Fruit fly (Drosophila melanogaster): Measurements from ENCODE around the gene CG6418.

Gene CG6418

DNA sequence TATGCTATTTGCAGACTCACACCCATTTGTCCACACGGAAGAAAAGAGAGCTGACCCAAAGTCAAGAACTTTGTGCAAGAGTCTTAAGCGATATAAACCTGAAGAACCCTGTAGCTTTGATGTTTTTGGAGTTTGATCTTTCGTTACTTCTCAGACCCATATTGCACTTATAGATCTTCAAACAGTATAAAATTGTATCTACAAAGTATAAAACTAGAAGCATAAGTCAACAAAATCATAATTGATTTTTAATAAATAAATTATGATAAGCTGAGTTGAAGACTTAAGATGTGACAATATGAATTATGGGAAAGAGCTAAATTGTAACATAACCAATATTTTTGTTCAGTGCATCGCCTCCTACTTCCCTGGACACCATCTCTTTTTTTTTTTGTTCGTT is 51.5 kb downstream of the CG6418 start (continued):
- TF ChIP-seq CG12391 (tag; optimal IDR thresholded peaks at IDR 0.05): peak; percentile 46
- no peak for TF ChIP-seq Pdp1 (GFP tag; optimal IDR thresholded peaks at IDR 0.05)
- peak; percentile 72 for TF ChIP-seq Fer1 (GFP tag; optimal IDR thresholded peaks at IDR 0.05)
- TF ChIP-seq run (tag; optimal IDR thresholded peaks at IDR 0.05): peak; percentile 0
- TF ChIP-seq Med (GFP tag): no peak
- TF ChIP-seq tap (tag; optimal IDR thresholded peaks at IDR 0.05): no peak
- no peak for TF ChIP-seq Dll (GFP tag; IDR thresholded peaks at IDR 0.05; ENCODE audit: partially characterized antibody)
- TF ChIP-seq croc (GFP tag; conservative IDR thresholded peaks at IDR 0.05): no peak
- no peak for TF ChIP-seq CG34224 (GFP tag; IDR thresholded peaks at IDR 0.05; ENCODE audit: partially characterized antibody)
- no peak; the same call in 1 of the 2 replicates for TF ChIP-seq CG3847 (GFP tag; IDR thresholded peaks at IDR 0.05)
- TF ChIP-seq HLH54F (GFP tag; optimal IDR thresholded peaks at IDR 0.05): no peak
- TF ChIP-seq CG30403 (GFP tag; optimal IDR thresholded peaks at IDR 0.05): peak; percentile 25
- TF ChIP-seq danr (GFP tag; IDR thresholded peaks at IDR 0.05): no peak
- TF ChIP-seq CG10543 (GFP tag; optimal IDR thresholded peaks at IDR 0.05): peak; percentile 16
- no peak for TF ChIP-seq Bteb2 (GFP tag; optimal IDR thresholded peaks at IDR 0.05)
- TF ChIP-seq en (GFP tag; optimal IDR thresholded peaks at IDR 0.05): no peak
- no peak for TF ChIP-seq Myb (GFP tag; optimal IDR thresholded peaks at IDR 0.05)
- TF ChIP-seq Hr78 (GFP tag; optimal IDR thresholded peaks at IDR 0.05): no peak
- no peak for TF ChIP-seq CG14860 (GFP tag; IDR thresholded peaks at IDR 0.05; ENCODE audit: partially characterized antibody)
- peak; percentile 27; the same call in 1 of the 2 replicates for TF ChIP-seq slbo (GFP tag; IDR thresholded peaks at IDR 0.05)
- TF ChIP-seq Hey (tag; optimal IDR thresholded peaks at IDR 0.05): no peak
- TF ChIP-seq cwo (GFP tag; optimal IDR thresholded peaks at IDR 0.05): peak; percentile 30
- peak; percentile 35 for TF ChIP-seq Asciz (GFP tag; optimal IDR thresholded peaks at IDR 0.05)
- TF ChIP-seq CG17186 (GFP tag; optimal IDR thresholded peaks at IDR 0.05): no peak
- no peak for TF ChIP-seq crol (GFP tag; IDR thresholded peaks at IDR 0.05)
- no peak for TF ChIP-seq Awh (GFP tag; IDR thresholded peaks at IDR 0.05)
- TF ChIP-seq az2 (GFP tag; optimal IDR thresholded peaks at IDR 0.05): no peak
- TF ChIP-seq CG13287 (GFP tag; IDR thresholded peaks at IDR 0.05; ENCODE audit: partially characterized antibody): no peak
- TF ChIP-seq CG10209 (GFP tag; optimal IDR thresholded peaks at IDR 0.05): peak; percentile 17
- no peak for TF ChIP-seq CG1024 (GFP tag; IDR thresholded peaks at IDR 0.05)
- TF ChIP-seq Aef1 (GFP tag; IDR thresholded peaks at IDR 0.05): no peak
- TF ChIP-seq Dref (GFP tag; IDR thresholded peaks at IDR 0.05): no peak
- TF ChIP-seq CG7372 (GFP tag; IDR thresholded peaks at IDR 0.05): no peak
- TF ChIP-seq CG4730 (GFP tag; IDR thresholded peaks at IDR 0.05): no peak
- no peak for TF ChIP-seq Doc2 (GFP tag; IDR thresholded peaks at IDR 0.05)
- no peak for TF ChIP-seq D19B (GFP tag; optimal IDR thresholded peaks at IDR 0.05)
- no peak for TF ChIP-seq CG9797 (GFP tag; optimal IDR thresholded peaks at IDR 0.05)
- peak; percentile 42 for TF ChIP-seq CG18262 (tag; optimal IDR thresholded peaks at IDR 0.05)
- TF ChIP-seq ftz-f1 (GFP tag; optimal IDR thresholded peaks at IDR 0.05): no peak
- no peak for TF ChIP-seq Ada2b (GFP tag; IDR thresholded peaks at IDR 0.05)
- peak; percentile 50 for TF ChIP-seq Oli (tag; optimal IDR thresholded peaks at IDR 0.05)
- TF ChIP-seq CG12659 (GFP tag; optimal IDR thresholded peaks at IDR 0.05): peak; percentile 35
- peak; percentile 45 for TF ChIP-seq Sox102F (GFP tag; optimal IDR thresholded peaks at IDR 0.05)
- TF ChIP-seq CG2712 (tag; optimal IDR thresholded peaks at IDR 0.05): peak; percentile 35
- TF ChIP-seq sisA (GFP tag; IDR thresholded peaks at IDR 0.05): no peak
- no peak for TF ChIP-seq fd64A (GFP tag; optimal IDR thresholded peaks at IDR 0.05)
- TF ChIP-seq CG11093 (GFP tag; IDR thresholded peaks at IDR 0.05): no peak
- peak; percentile 17 for TF ChIP-seq Hr3 (GFP tag; optimal IDR thresholded peaks at IDR 0.05)
- peak; percentile 26 for TF ChIP-seq bcd (GFP tag; optimal IDR thresholded peaks at IDR 0.05)
- no peak for TF ChIP-seq sens (GFP tag)
- no peak for TF ChIP-seq CG7271 (tag; optimal IDR thresholded peaks at IDR 0.05)
